Fruit fly (Drosophila melanogaster) whole organism, embryonic: ENCODE data around the gene CG18265.

Source experiments
- Atf6 ChIP-seq: fragments of 200-800 bp; sonication (Bioruptor generic); IDR thresholded peaks from 2 replicates; pipeline ENCODE4 v1.3.6; 2022; ENCODE audit warnings: missing biosample characterization, missing genetic modification characterization
- Blimp-1 ChIP-seq: fragments of 200-800 bp; sonication (Bioruptor generic); optimal IDR thresholded peaks from 3 replicates; lab custom pipeline; 2018; ENCODE audit warnings: missing biosample characterization, missing genetic modification characterization, mild to moderate bottlenecking, moderate library complexity, missing genetic modification reagents
- CG10654 ChIP-seq: fragments of 200-800 bp; sonication (Bioruptor generic); optimal IDR thresholded peaks from 2 replicates; lab custom pipeline; 2016; ENCODE audit warnings: missing biosample characterization, missing genetic modification characterization
- CG11695 ChIP-seq: fragments of 200-800 bp; sonication (Bioruptor generic); IDR thresholded peaks from 3 replicates; pipeline ENCODE4 v1.3.6; 2022; ENCODE audit warnings: missing biosample characterization, missing genetic modification characterization
- CG12236 ChIP-seq: fragments of 200-800 bp; sonication (Bioruptor generic); optimal IDR thresholded peaks from 2 replicates; lab custom pipeline; 2016; ENCODE audit warnings: missing biosample characterization, missing genetic modification characterization
- CG12942 ChIP-seq: fragments of 200-800 bp; sonication (Bioruptor generic); optimal IDR thresholded peaks from 3 replicates; lab custom pipeline; 2016; ENCODE audit warnings: missing biosample characterization, missing genetic modification characterization
- CG17385 ChIP-seq: fragments of 200-800 bp; sonication (Bioruptor generic); optimal IDR thresholded peaks from 3 replicates; lab custom pipeline; 2018; ENCODE audit warnings: missing biosample characterization, mild to moderate bottlenecking, missing genetic modification characterization
- CG18476 ChIP-seq: fragments of 200-800 bp; sonication (Bioruptor generic); optimal IDR thresholded peaks from 2 replicates; lab custom pipeline; 2016; ENCODE audit warnings: missing biosample characterization, mild to moderate bottlenecking, missing genetic modification characterization
- CG2875 ChIP-seq: fragments of 200-800 bp; sonication (Bioruptor generic); optimal IDR thresholded peaks from 2 replicates; lab custom pipeline; 2017; ENCODE audit warnings: missing biosample characterization, mild to moderate bottlenecking, missing genetic modification characterization, missing genetic modification reagents
- CG31388 ChIP-seq: fragments of 200-800 bp; sonication (Bioruptor generic); optimal IDR thresholded peaks from 2 replicates; lab custom pipeline; 2016; ENCODE audit warnings: missing biosample characterization, missing genetic modification characterization
- CG3163 ChIP-seq: fragments of 200-800 bp; sonication (Bioruptor generic); optimal IDR thresholded peaks from 3 replicates; lab custom pipeline; 2016; ENCODE audit warnings: missing biosample characterization, missing genetic modification characterization
- CG32767 ChIP-seq: fragments of 200-800 bp; sonication (Bioruptor generic); IDR thresholded peaks from 2 replicates; pipeline ENCODE4 v1.3.6; 2022; ENCODE audit warnings: missing biosample characterization, missing genetic modification characterization
- CG34224 ChIP-seq: fragments of 200-800 bp; sonication (Bioruptor generic); IDR thresholded peaks from 3 replicates; pipeline ENCODE4 v1.3.6; 2022; ENCODE audit warnings: missing biosample characterization, missing genetic modification characterization; ENCODE audit not compliant: partially characterized antibody
- CG34376 ChIP-seq: fragments of 200-800 bp; sonication (Bioruptor generic); optimal IDR thresholded peaks from 2 replicates; lab custom pipeline; 2018; ENCODE audit warnings: missing biosample characterization, mild to moderate bottlenecking, missing genetic modification characterization
- CG34422 ChIP-seq: fragments of 200-800 bp; sonication (Bioruptor generic); IDR thresholded peaks from 3 replicates; pipeline ENCODE4 v1.3.6; 2022; ENCODE audit warnings: missing biosample characterization, missing genetic modification characterization
- CG7839 ChIP-seq: fragments of 200-800 bp; sonication (Bioruptor generic); optimal IDR thresholded peaks from 3 replicates; lab custom pipeline; 2018; ENCODE audit warnings: missing biosample characterization, mild to moderate bottlenecking, missing genetic modification characterization, moderate library complexity
- CG9932 ChIP-seq: fragments of 200-800 bp; sonication (Bioruptor generic); IDR thresholded peaks from 2 replicates; pipeline ENCODE4 v1.3.6; 2022; ENCODE audit warnings: missing biosample characterization, missing genetic modification characterization
- Eip74EF ChIP-seq, 2 experiments: fragments of 200-800 bp in 1 of 2; fragments of >200 bp in 1 of 2; sonication (Bioruptor generic) in 1 of 2; optimal IDR thresholded peaks; 2 replicates each; lab custom pipeline; 2017 to 2019; ENCODE audit warnings: missing biosample characterization in 2 of 2, missing genetic modification characterization in 2 of 2, mild to moderate bottlenecking in 1 of 2, moderate library complexity in 1 of 2
- Hsf ChIP-seq: fragments of 200-800 bp; sonication (Bioruptor generic); optimal IDR thresholded peaks from 3 replicates; lab custom pipeline; 2016; ENCODE audit warnings: missing biosample characterization, missing genetic modification characterization
- MESR4 ChIP-seq: fragments of 200-800 bp; sonication (Bioruptor generic); optimal IDR thresholded peaks from 2 replicates; lab custom pipeline; 2018; ENCODE audit warnings: missing biosample characterization, mild to moderate bottlenecking, missing genetic modification characterization, moderate library complexity
- Med ChIP-seq: fragments of 200-800 bp; sonication (Bioruptor generic); peaks from one replicate; lab custom pipeline; 2016; ENCODE audit warnings: missing biosample characterization, missing genetic modification characterization, mild to moderate bottlenecking, inconsistent platforms, moderate library complexity
- NC2α ChIP-seq: fragments of 200-800 bp; sonication (Bioruptor generic); optimal IDR thresholded peaks from 2 replicates; lab custom pipeline; 2016; ENCODE audit warnings: missing biosample characterization, missing genetic modification characterization
- Nf-YB ChIP-seq: fragments of 200-800 bp; sonication (Bioruptor generic); optimal IDR thresholded peaks from 3 replicates; lab custom pipeline; 2019; ENCODE audit warnings: missing biosample characterization, mild to moderate bottlenecking, missing genetic modification characterization, moderate library complexity
- NfI ChIP-seq: fragments of 200-800 bp; sonication (Bioruptor generic); optimal IDR thresholded peaks from 3 replicates; lab custom pipeline; 2018; ENCODE audit warnings: missing biosample characterization, mild to moderate bottlenecking, missing genetic modification characterization, moderate library complexity
- Oli ChIP-seq: fragments of 200-800 bp; sonication (Bioruptor generic); optimal IDR thresholded peaks from 2 replicates; lab custom pipeline; 2018; ENCODE audit warnings: missing biosample characterization, mild to moderate bottlenecking, missing genetic modification characterization, moderate library complexity
- Pdp1 ChIP-seq, 2 experiments: fragments of 200-800 bp; sonication (Bioruptor generic); optimal IDR thresholded peaks; 3 replicates each; lab custom pipeline; 2016; ENCODE audit warnings: missing biosample characterization in 2 of 2, missing genetic modification characterization in 2 of 2, mild to moderate bottlenecking in 1 of 2, moderate library complexity in 1 of 2
- Scr ChIP-seq: fragments of 200-800 bp; sonication (Bioruptor generic); IDR thresholded peaks from 2 replicates; pipeline ENCODE4 v1.3.6; 2022; ENCODE audit warnings: missing biosample characterization, missing genetic modification characterization; ENCODE audit not compliant: partially characterized antibody
- Vsx1 ChIP-seq: fragments of 200-800 bp; sonication (Bioruptor generic); optimal IDR thresholded peaks from 2 replicates; lab custom pipeline; 2017; ENCODE audit warnings: missing biosample characterization, mild to moderate bottlenecking, missing genetic modification characterization, missing genetic modification reagents
- Xrp1 ChIP-seq: fragments of 200-800 bp; sonication (Bioruptor generic); IDR thresholded peaks from 2 replicates; pipeline ENCODE4 v1.3.6; 2022; ENCODE audit warnings: missing biosample characterization, missing genetic modification characterization
- bab2 ChIP-seq: fragments of 200-800 bp; sonication (Bioruptor generic); optimal IDR thresholded peaks from 2 replicates; lab custom pipeline; 2016; ENCODE audit warnings: missing biosample characterization, missing genetic modification characterization
- bbx ChIP-seq: fragments of 200-800 bp; sonication (Bioruptor generic); IDR thresholded peaks from 2 replicates; pipeline ENCODE4 v1.3.6; 2022; ENCODE audit warnings: missing biosample characterization, missing genetic modification characterization; ENCODE audit not compliant: partially characterized antibody
- cg ChIP-seq: fragments of 200-800 bp; sonication (Bioruptor generic); optimal IDR thresholded peaks from 3 replicates; lab custom pipeline; 2019; ENCODE audit warnings: missing biosample characterization, mild to moderate bottlenecking, missing genetic modification characterization, moderate library complexity
- chinmo ChIP-seq: fragments of 200-800 bp; sonication (Bioruptor generic); IDR thresholded peaks from 4 replicates; pipeline ENCODE4 v1.3.6; 2022; ENCODE audit warnings: missing biosample characterization, missing genetic modification characterization; ENCODE audit not compliant: partially characterized antibody
- dpn ChIP-seq, 2 experiments: fragments of 200-800 bp; sonication (Bioruptor generic); optimal IDR thresholded peaks; 3 replicates each; lab custom pipeline; 2016; ENCODE audit warnings: missing biosample characterization in 2 of 2, missing genetic modification characterization in 2 of 2
- exex ChIP-seq: fragments of 200-800 bp; sonication (Bioruptor generic); optimal IDR thresholded peaks from 4 replicates; lab custom pipeline; 2018; ENCODE audit warnings: missing biosample characterization, mild to moderate bottlenecking, missing genetic modification characterization, moderate library complexity
- ftz-f1 ChIP-seq: fragments of 200-800 bp; sonication (Bioruptor generic); optimal IDR thresholded peaks from 2 replicates; lab custom pipeline; 2016; ENCODE audit warnings: missing biosample characterization, missing genetic modification characterization
- gem ChIP-seq: fragments of 200-800 bp; sonication (Bioruptor generic); optimal IDR thresholded peaks from 2 replicates; lab custom pipeline; 2019; ENCODE audit warnings: missing biosample characterization, mild to moderate bottlenecking, missing genetic modification characterization, moderate library complexity
- hth ChIP-seq: fragments of >200 bp; optimal IDR thresholded peaks from 2 replicates; lab custom pipeline; 2017; ENCODE audit warnings: inconsistent platforms
- inv ChIP-seq: fragments of 200-800 bp; sonication (Bioruptor generic); IDR thresholded peaks from 2 replicates; pipeline ENCODE4 v1.3.6; 2022; ENCODE audit warnings: missing biosample characterization, missing genetic modification characterization; ENCODE audit not compliant: partially characterized antibody
- lab ChIP-seq: fragments of 200-800 bp; sonication (Bioruptor generic); optimal IDR thresholded peaks from 3 replicates; lab custom pipeline; 2017; ENCODE audit warnings: missing biosample characterization, missing genetic modification characterization, mild to moderate bottlenecking, moderate library complexity, missing genetic modification reagents
- schlank ChIP-seq: fragments of 200-800 bp; sonication (Bioruptor generic); optimal IDR thresholded peaks from 2 replicates; lab custom pipeline; 2018; ENCODE audit warnings: missing biosample characterization, mild to moderate bottlenecking, missing genetic modification characterization
- slbo ChIP-seq: fragments of 200-800 bp; sonication (Bioruptor generic); IDR thresholded peaks from 2 replicates; pipeline ENCODE4 v1.3.6; 2022; ENCODE audit warnings: missing biosample characterization, missing genetic modification characterization
- trem ChIP-seq: fragments of 200-800 bp; optimal IDR thresholded peaks from 3 replicates; lab custom pipeline; 2019; ENCODE audit warnings: missing biosample characterization, mild to moderate bottlenecking, missing genetic modification characterization, moderate library complexity
- twi ChIP-seq: fragments of 200-800 bp; optimal IDR thresholded peaks from 2 replicates; lab custom pipeline; 2019; ENCODE audit warnings: missing biosample characterization, mild to moderate bottlenecking, missing genetic modification characterization, moderate library complexity
- zfh1 ChIP-seq: fragments of 200-800 bp; sonication (Bioruptor generic); IDR thresholded peaks from 3 replicates; pipeline ENCODE4 v1.3.6; 2022; ENCODE audit warnings: missing biosample characterization, missing genetic modification characterization

CG18265 gene

dm6 chr3L:17475979-17476393 is 36.8 kb downstream of the CG18265 start, which contains the start of gene CG34250 (continued):
- peak; percentile 87 for TF ChIP-seq trem (tag; lab: Kevin White, UChicago)
- no peak for TF ChIP-seq cg (GFP tag; lab: Kevin White, UChicago)
- peak; percentile 46 for TF ChIP-seq CG12942
- TF ChIP-seq Nf-YB: peak; percentile 16
- peak; percentile 66 for TF ChIP-seq CG9932 (GFP tag; lab: Robert Waterston, UW)
- TF ChIP-seq exex: peak; percentile 30
- peak; percentile 3 for TF ChIP-seq CG31388 (GFP tag; lab: Kevin White, UChicago)
- TF ChIP-seq CG7839 (tag; lab: Kevin White, UChicago): peak; percentile 9
- no peak for TF ChIP-seq CG32767
- TF ChIP-seq CG12236 (GFP tag; lab: Kevin White, UChicago): no peak
- TF ChIP-seq gem (tag; lab: Kevin White, UChicago): peak; percentile 33
- peak; percentile 72; the same call in 1 of the 2 replicates for TF ChIP-seq inv (GFP tag; lab: Robert Waterston, UW)
- peak; percentile 39 for TF ChIP-seq CG18476 (GFP tag; lab: Kevin White, UChicago)
- TF ChIP-seq Xrp1 (GFP tag; lab: Robert Waterston, UW): no peak
- TF ChIP-seq bbx (GFP tag; lab: Robert Waterston, UW): peak; percentile 68
- TF ChIP-seq CG2875 (GFP tag; lab: Kevin White, UChicago): no peak
- peak; percentile 82 for TF ChIP-seq Scr
- peak; percentile 48; the same call in 1 of the 3 replicates for TF ChIP-seq CG34422 (GFP tag; lab: Robert Waterston, UW)
- peak; percentile 11 for TF ChIP-seq CG10654 (GFP tag; lab: Kevin White, UChicago)
- TF ChIP-seq dpn (GFP tag; optimal IDR thresholded peaks at IDR 0.05; lab: Kevin White, UChicago): peak; percentile 41 to 55
- peak; percentile 22 for TF ChIP-seq lab (GFP tag; lab: Kevin White, UChicago)
- peak; percentile 62; the same call in 2 of the 4 replicates for TF ChIP-seq chinmo
- no peak for TF ChIP-seq Oli

dm6 chr3L:17476496-17476895 is 37.3 kb downstream of the CG18265 start:
- peak in 1 of 2 experiments; percentile 76 for TF ChIP-seq Pdp1 (GFP tag; optimal IDR thresholded peaks at IDR 0.05; lab: Kevin White, UChicago)
- peak; percentile 50 for TF ChIP-seq MESR4 (GFP tag; lab: Kevin White, UChicago)
- TF ChIP-seq slbo (GFP tag; lab: Robert Waterston, UW): 0 out of 2 replicates have a peak, but pooled peaks have one; percentile 13
- TF ChIP-seq ftz-f1 (GFP tag; lab: Kevin White, UChicago): peak; percentile 78
- 0 out of 2 replicates have a peak, but pooled peaks have one; percentile 6 for TF ChIP-seq Atf6 (GFP tag; lab: Robert Waterston, UW)
- TF ChIP-seq NfI: no peak

dm6 chr3L:17478826-17479225 is 39.6 kb downstream of the CG18265 start, which contains the start of the genes CG13733 and qjt:
Gene CG13733, minus strand, starts transcription at chr3L:17478926.
Gene qjt, plus strand, starts transcription at chr3L:17479096.
- TF ChIP-seq CG34376 (GFP tag; lab: Kevin White, UChicago): no peak
- peak in 1 of 2 experiments; percentile 50 for TF ChIP-seq Pdp1 (GFP tag; optimal IDR thresholded peaks at IDR 0.05; lab: Kevin White, UChicago)
- TF ChIP-seq Eip74EF (GFP tag; optimal IDR thresholded peaks at IDR 0.05; lab: Kevin White, UChicago): no peak
- TF ChIP-seq, all 482 proteins: peak for 1

- TF ChIP-seq NC2α (GFP tag; lab: Kevin White, UChicago) (peak; percentile 56), schlank (tag; lab: Kevin White, UChicago) (no peak), CG17385 (GFP tag; lab: Kevin White, UChicago) (peak; percentile 71), Blimp-1 (GFP tag; lab: Kevin White, UChicago) (peak; percentile 87), CG11695 (GFP tag; lab: Robert Waterston, UW) (0 out of 3 replicates have a peak, but pooled peaks have one; percentile 49), bab2 (GFP tag; lab: Kevin White, UChicago) (peak; percentile 66), hth (lab: Kevin White, UChicago) (no peak), zfh1 (GFP tag; lab: Robert Waterston, UW) (peak; percentile 81), Vsx1 (peak; percentile 92), CG3163 (GFP tag; lab: Kevin White, UChicago) (no peak), twi (tag; lab: Kevin White, UChicago) (peak; percentile 80), CG10654 (GFP tag; lab: Kevin White, UChicago) (peak; percentile 63), CG34224 (GFP tag; lab: Robert Waterston, UW) (no peak), Hsf (GFP tag; lab: Kevin White, UChicago) (peak; percentile 54), Med (GFP tag; lab: Kevin White, UChicago) (peak; percentile 93)
These were observed 46.1 kb downstream of the CG18265 start for dm6 chr3L:17485280-17485792.
